Fruit fly (Drosophila melanogaster) Kc167 (cell line): Measurements from ENCODE around the gene Had1.

Experiments
- Sin3A ChIP-seq: fragments of >200 bp; optimal IDR thresholded peaks from 2 replicates; lab custom pipeline; 2018; ENCODE audit warnings: missing external identifiers
- ttk ChIP-seq: sonication (Bioruptor generic); optimal IDR thresholded peaks from 2 replicates; lab custom pipeline; 2017; ENCODE audit warnings: missing external identifiers

DNA sequence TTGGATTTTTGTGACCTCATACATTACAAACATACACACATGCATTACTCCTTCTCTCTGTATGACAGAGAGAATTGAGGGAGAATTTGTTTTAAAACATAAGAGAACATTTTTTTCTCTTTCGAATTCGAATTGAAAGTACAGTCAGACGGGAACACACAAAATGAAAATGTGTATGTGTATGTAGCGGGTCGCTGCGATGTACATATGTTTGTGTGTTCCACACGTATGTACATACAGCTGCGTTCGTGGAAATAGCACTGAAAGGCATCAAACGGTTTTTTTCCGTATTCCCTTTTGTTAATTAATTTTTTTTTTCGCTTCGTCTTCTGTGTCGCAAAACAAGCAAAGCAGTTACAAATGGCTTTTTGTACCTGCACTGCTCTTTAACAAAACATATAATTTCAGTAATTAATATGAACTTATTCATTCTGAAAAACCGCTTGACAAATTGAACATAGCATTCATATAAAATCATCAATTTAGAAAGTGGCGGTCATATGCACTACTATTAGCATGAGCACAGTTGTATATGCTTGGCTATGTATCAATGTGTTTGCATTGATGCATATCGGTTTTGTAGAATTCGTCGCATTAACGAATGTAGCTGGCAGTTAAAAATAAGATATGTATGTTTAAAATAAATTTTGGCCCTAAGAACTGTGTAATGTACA lies 24.3 kb upstream of the Had1 start:
- TF ChIP-seq ttk (no peak), Sin3A (lab: Kevin White, UChicago) (no peak)
